Worm (Caenorhabditis elegans) whole organism, late embryonic: ENCODE measurements around the gene srbc-48.
"Not testable (repeated sequence)": the region's sequence is repeated elsewhere in the genome, so short reads cannot be mapped to it uniquely, and the experiment has no call there.

ENCODE experiments used
- ama-1 ChIP-seq: fragments of 150-350 bp; optimal IDR thresholded peaks from 2 replicates; lab custom pipeline; 2014
- ceh-9 ChIP-seq: sonication (generic microtip); optimal IDR thresholded peaks from 2 replicates; lab custom pipeline; 2016; ENCODE audit warnings: mild to moderate bottlenecking, missing genetic modification characterization, inconsistent platforms, missing compliant biosample characterization
- dmd-4 ChIP-seq: sonication (generic microtip); optimal IDR thresholded peaks from 2 replicates; lab custom pipeline; 2016; ENCODE audit warnings: borderline replicate concordance, missing genetic modification characterization, missing compliant biosample characterization
- hlh-15 ChIP-seq: sonication (generic microtip); optimal IDR thresholded peaks from 2 replicates; lab custom pipeline; 2016; ENCODE audit warnings: missing genetic modification characterization, missing compliant biosample characterization
- hlh-6 ChIP-seq: sonication (generic microtip); optimal IDR thresholded peaks from 2 replicates; lab custom pipeline; 2016; ENCODE audit warnings: missing genotype, missing genetic modification characterization, missing compliant biosample characterization
- nfya-1 ChIP-seq: sonication (generic microtip); optimal IDR thresholded peaks from 2 replicates; lab custom pipeline; 2017; ENCODE audit warnings: missing genetic modification characterization, mild to moderate bottlenecking, missing compliant biosample characterization, antibody characterized with exemption, moderate library complexity
- nhr-11 ChIP-seq: fragments of 150-350 bp; optimal IDR thresholded peaks from 2 replicates; lab custom pipeline; 2014; ENCODE audit warnings: missing biosample characterization, missing genetic modification characterization
- npax-4 ChIP-seq: sonication (generic microtip); optimal IDR thresholded peaks from 2 replicates; lab custom pipeline; 2016; ENCODE audit warnings: missing genetic modification characterization, missing compliant biosample characterization
- pax-1 ChIP-seq: fragments of 150-350 bp; optimal IDR thresholded peaks from 2 replicates; lab custom pipeline; 2014; ENCODE audit warnings: missing biosample characterization, missing genetic modification characterization
- pha-4 ChIP-seq: fragments of 150-350 bp; optimal IDR thresholded peaks from 2 replicates; lab custom pipeline; 2018; ENCODE audit warnings: missing biosample characterization, missing genetic modification reagents, missing genetic modification characterization
- sox-4 ChIP-seq: sonication (generic microtip); optimal IDR thresholded peaks from 2 replicates; lab custom pipeline; 2017; ENCODE audit warnings: mild to moderate bottlenecking, missing genetic modification characterization, inconsistent platforms, missing compliant biosample characterization
- tbx-2 ChIP-seq: sonication (generic microtip); optimal IDR thresholded peaks from 2 replicates; lab custom pipeline; 2016; ENCODE audit warnings: missing genetic modification characterization, missing compliant biosample characterization

DNA sequence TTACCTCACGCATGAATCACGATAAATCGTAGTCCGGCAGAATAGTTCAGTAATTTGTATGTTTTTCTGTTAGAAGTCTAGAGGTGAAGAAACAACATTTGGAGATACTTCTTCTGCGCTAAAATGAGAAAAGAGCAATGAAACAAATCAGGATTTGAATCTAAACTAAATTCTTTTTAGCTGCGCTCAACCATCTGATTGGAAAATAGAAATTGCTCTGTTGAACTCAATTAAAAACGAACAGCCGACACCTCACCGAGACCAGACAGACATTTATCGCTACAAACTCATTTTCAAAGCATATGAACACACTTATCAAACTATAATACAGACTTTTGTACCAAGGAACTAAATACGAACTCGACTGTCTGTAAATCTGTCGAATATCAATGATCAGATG lies 17.5 kb upstream of the srbc-48 start, which contains the start of gene T26E4.9:
- TF ChIP-seq pha-4 (tag; lab: Kevin White, UChicago); npax-4; pax-1 (tag; lab: Kevin White, UChicago); sox-4 (tag; lab: Kevin White, UChicago); tbx-2 (tag; lab: Kevin White, UChicago); ama-1 (lab: Kevin White, UChicago); hlh-15; dmd-4 (tag; lab: Kevin White, UChicago); hlh-6 (tag; lab: Kevin White, UChicago); ceh-9 (tag; lab: Kevin White, UChicago); nhr-11 (tag; lab: Kevin White, UChicago); nfya-1: not testable (repeated sequence)
